Worm (Caenorhabditis elegans): ENCODE results near the gene dylt-3.

Gene dylt-3

ce11 chrII:8141135-8141534 is 40.4 kb upstream of the dylt-3 start (continued):
- peak; percentile 16 for TF ChIP-seq hrde-1 (tag; optimal IDR thresholded peaks at IDR 0.05; ENCODE audit: borderline replicate concordance)
- TF ChIP-seq rpc-1 (optimal IDR thresholded peaks at IDR 0.05) = no peak
- no peak for TF ChIP-seq rpc-1 (tag; optimal IDR thresholded peaks at IDR 0.05)
- peak; percentile 7 for TF ChIP-seq F52B5.7 (tag; optimal IDR thresholded peaks at IDR 0.05)
- no peak for TF ChIP-seq lsl-1 (GFP tag; optimal IDR thresholded peaks at IDR 0.05)
- TF ChIP-seq ztf-6 (GFP tag; IDR thresholded peaks at IDR 0.05) = no peak
- TF ChIP-seq die-1 (tag; optimal IDR thresholded peaks at IDR 0.05) = peak; percentile 16
- no peak for TF ChIP-seq Y95B8A.8 (GFP tag; IDR thresholded peaks at IDR 0.05)
- no peak for TF ChIP-seq somi-1 (GFP tag; optimal IDR thresholded peaks at IDR 0.05)
- TF ChIP-seq ceh-40 (GFP tag; IDR thresholded peaks at IDR 0.05) = no peak
- TF ChIP-seq dox-1 (GFP tag; IDR thresholded peaks at IDR 0.05) = no peak
- TF ChIP-seq nhr-90 (tag; optimal IDR thresholded peaks at IDR 0.05) = no peak
- no peak for TF ChIP-seq lir-1 (GFP tag; conservative IDR thresholded peaks at IDR 0.05)
- no peak for TF ChIP-seq F57C9.4 (tag; optimal IDR thresholded peaks at IDR 0.05)
- 0 out of 2 replicates have a peak, but pooled peaks have one; percentile 7 for TF ChIP-seq B0019.2 (GFP tag; conservative IDR thresholded peaks at IDR 0.05)
- TF ChIP-seq hmg-20 (GFP tag; IDR thresholded peaks at IDR 0.05) = no peak
- no peak for TF ChIP-seq ztf-3 (GFP tag; optimal IDR thresholded peaks at IDR 0.05)
- peak; percentile 73; the same call in 1 of the 2 replicates for TF ChIP-seq nfya-2 (GFP tag; IDR thresholded peaks at IDR 0.05)
- no peak for TF ChIP-seq hlh-26 (GFP tag; conservative IDR thresholded peaks at IDR 0.05)
- TF ChIP-seq mes-4 (tag; optimal IDR thresholded peaks at IDR 0.05) = no peak
- TF ChIP-seq efl-1 (GFP tag; optimal IDR thresholded peaks at IDR 0.05) = no peak
- no peak for TF ChIP-seq sptf-2 (GFP tag; optimal IDR thresholded peaks at IDR 0.05)
- TF ChIP-seq akir-1 (GFP tag; optimal IDR thresholded peaks at IDR 0.05) = no peak
- TF ChIP-seq lin-26 (GFP tag; IDR thresholded peaks at IDR 0.05) = no peak
- no peak for TF ChIP-seq F37B4.10 (GFP tag; IDR thresholded peaks at IDR 0.05)
- TF ChIP-seq ama-1 (optimal IDR thresholded peaks at IDR 0.05) = no peak
- peak in 1 of 2 experiments; percentile 31 for TF ChIP-seq ama-1 (GFP tag; optimal IDR thresholded peaks at IDR 0.05)
- TF ChIP-seq T07F8.4 (tag; optimal IDR thresholded peaks at IDR 0.05) = no peak
- no peak for TF ChIP-seq rcor-1 (GFP tag; IDR thresholded peaks at IDR 0.05)
- TF ChIP-seq Y67H2A.10 (GFP tag; conservative IDR thresholded peaks at IDR 0.05) = no peak
- TF ChIP-seq hlh-12 (tag; optimal IDR thresholded peaks at IDR 0.05) = no peak
- no peak for TF ChIP-seq sdz-38 (tag; optimal IDR thresholded peaks at IDR 0.05)
- TF ChIP-seq F55B11.4 (tag; optimal IDR thresholded peaks at IDR 0.05; ENCODE audit: borderline replicate concordance, insufficient read depth) = no peak
- no peak for TF ChIP-seq B0261.1 (tag; optimal IDR thresholded peaks at IDR 0.05)
- TF ChIP-seq dpff-1 (tag; optimal IDR thresholded peaks at IDR 0.05) = no peak
- no peak for TF ChIP-seq ztf-26 (tag; optimal IDR thresholded peaks at IDR 0.05)
- no peak for TF ChIP-seq F22D6.2 (tag; optimal IDR thresholded peaks at IDR 0.05)
- no peak for TF ChIP-seq zim-3 (tag; optimal IDR thresholded peaks at IDR 0.05)
- no peak for TF ChIP-seq him-1 (tag; optimal IDR thresholded peaks at IDR 0.05)
- no peak for TF ChIP-seq mcd-1 (GFP tag; IDR thresholded peaks at IDR 0.05)
- TF ChIP-seq unc-130 (GFP tag; optimal IDR thresholded peaks at IDR 0.05) = no peak

- peak; percentile 29 for TF ChIP-seq attf-5 (GFP tag; optimal IDR thresholded peaks at IDR 0.05)
- peak; percentile 67 for TF ChIP-seq F33H1.4 (GFP tag; IDR thresholded peaks at IDR 0.05)
- no peak for TF ChIP-seq chd-7 (tag; optimal IDR thresholded peaks at IDR 0.05)
- no peak for TF ChIP-seq lin-40 (tag; optimal IDR thresholded peaks at IDR 0.05)
- TF ChIP-seq lsy-27 (tag; optimal IDR thresholded peaks at IDR 0.05; ENCODE audit: borderline replicate concordance, insufficient read depth) = no peak
- TF ChIP-seq F23B12.7 (tag; optimal IDR thresholded peaks at IDR 0.05; ENCODE audit: insufficient read depth) = no peak
- no peak for TF ChIP-seq cebp-1 (GFP tag; IDR thresholded peaks at IDR 0.05)
- TF ChIP-seq cebp-1 (tag; optimal IDR thresholded peaks at IDR 0.05) = peak; percentile 55
- TF ChIP-seq F52B5.7 (tag; optimal IDR thresholded peaks at IDR 0.05) = no peak
- TF ChIP-seq pha-4 (tag; optimal IDR thresholded peaks at IDR 0.05) = peak; percentile 30
- no peak for TF ChIP-seq nhr-80 (tag; optimal IDR thresholded peaks at IDR 0.05)
- no peak for TF ChIP-seq ztf-26 (tag; optimal IDR thresholded peaks at IDR 0.05)
- no peak for TF ChIP-seq F57A8.1 (GFP tag; optimal IDR thresholded peaks at IDR 0.05)
Measured at ce11 chrII:8143278-8143931, 38.1 kb upstream of the dylt-3 start, which contains the start of the genes ints-11 and rpl-10. TSS of gene ints-11 (minus strand) at chrII:8143478. TSS of gene rpl-10 (plus strand) at chrII:8143881.

Measured in whole organism, young adult.